Worm (Caenorhabditis elegans) whole organism, dauer: ENCODE results near the gene R193.1.

Source experiments
- unc-62 ChIP-seq: sonication (generic microtip); optimal IDR thresholded peaks from 2 replicates; lab custom pipeline; 2017; ENCODE audit warnings: missing biosample characterization, missing genetic modification reagents, missing genetic modification characterization

R193.1 gene

DNA sequence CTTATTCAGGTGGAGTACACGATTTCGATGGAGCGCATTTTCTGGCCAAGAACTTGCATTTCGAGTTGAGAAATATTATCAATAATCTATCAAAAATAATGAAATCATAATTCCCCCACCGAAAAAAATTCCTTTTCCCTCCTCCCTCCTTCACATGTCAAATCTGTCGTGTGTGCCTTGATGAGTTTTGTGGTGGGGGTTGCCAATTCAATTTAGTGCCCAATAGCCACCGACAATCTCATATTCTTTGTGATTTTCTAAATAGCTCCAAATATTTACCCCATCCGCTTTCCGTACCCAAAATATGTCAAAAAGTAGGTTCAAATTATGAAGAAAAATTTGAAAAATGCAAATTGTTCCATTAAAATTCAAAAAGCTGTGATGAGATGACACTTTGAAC, 7.3 kb downstream of the R193.1 start, which contains the start of gene tmc-1:
Gene tmc-1 (plus strand): TSS at position 189 of the 400 bp plus-strand sequence.
- no peak for TF ChIP-seq unc-62 (GFP tag; lab: Kevin White, UChicago)

- TF ChIP-seq unc-62 (GFP tag; lab: Kevin White, UChicago), result no peak
Measured at ce11 chrX:1167234-1167633, 12.5 kb downstream of the R193.1 start.

ce11 chrX:1171617-1172016, 16.9 kb downstream of the R193.1 start:
- TF ChIP-seq unc-62 (GFP tag; lab: Kevin White, UChicago), result no peak

ce11 chrX:1172024-1172423, 17.3 kb downstream of the R193.1 start:
- TF ChIP-seq unc-62 (GFP tag; lab: Kevin White, UChicago), result no peak

- no peak for TF ChIP-seq unc-62 (GFP tag; lab: Kevin White, UChicago)
Measured at ce11 chrX:1179984-1180383, 25.2 kb downstream of the R193.1 start, which contains the start of gene hot-8. Gene hot-8, plus strand, starts transcription at chrX:1180284.

- no peak for TF ChIP-seq unc-62 (GFP tag; lab: Kevin White, UChicago)
Measured at ce11 chrX:1181271-1181958, 26.7 kb downstream of the R193.1 start.

DNA sequence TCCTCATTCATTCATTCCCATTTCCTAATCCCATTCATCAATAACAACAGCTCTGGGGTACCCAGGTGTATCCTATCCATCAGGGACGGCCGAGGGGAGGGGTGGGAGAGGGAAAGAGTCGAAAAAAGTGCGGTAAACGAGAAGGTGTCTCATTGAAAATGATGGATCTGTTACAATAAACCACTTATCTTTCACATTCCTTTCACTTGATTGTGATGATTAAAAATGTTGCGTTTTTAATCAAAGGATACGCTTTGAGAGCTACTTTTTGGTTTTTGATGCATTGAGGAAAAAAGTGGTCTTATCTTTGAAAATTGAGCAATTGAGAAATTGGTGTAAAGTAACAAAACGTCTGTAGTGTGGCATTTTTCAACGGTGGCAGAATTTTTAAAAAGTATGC, 28.5 kb downstream of the R193.1 start:
- TF ChIP-seq unc-62 (GFP tag; lab: Kevin White, UChicago), result no peak

DNA sequence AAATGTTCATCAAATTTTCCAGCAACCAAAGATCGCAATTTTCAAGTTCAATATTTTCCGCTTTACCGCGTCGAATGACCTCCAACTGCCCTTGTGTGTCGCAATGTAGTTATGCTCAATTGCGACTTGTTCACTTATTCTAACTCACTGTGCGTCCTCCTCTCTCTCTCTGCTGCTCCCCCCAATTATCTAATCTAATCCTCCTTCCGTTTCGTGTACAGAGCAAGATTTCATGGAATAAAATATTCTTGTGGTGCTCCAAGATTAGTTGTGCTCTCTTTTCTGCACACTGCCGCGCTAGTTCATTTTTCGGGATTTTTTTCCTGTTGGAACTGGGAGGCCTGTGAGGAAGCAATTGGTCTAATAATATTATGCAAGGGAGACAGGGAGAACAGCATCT, 29.2 kb downstream of the R193.1 start:
- no peak for TF ChIP-seq unc-62 (GFP tag; lab: Kevin White, UChicago)

DNA sequence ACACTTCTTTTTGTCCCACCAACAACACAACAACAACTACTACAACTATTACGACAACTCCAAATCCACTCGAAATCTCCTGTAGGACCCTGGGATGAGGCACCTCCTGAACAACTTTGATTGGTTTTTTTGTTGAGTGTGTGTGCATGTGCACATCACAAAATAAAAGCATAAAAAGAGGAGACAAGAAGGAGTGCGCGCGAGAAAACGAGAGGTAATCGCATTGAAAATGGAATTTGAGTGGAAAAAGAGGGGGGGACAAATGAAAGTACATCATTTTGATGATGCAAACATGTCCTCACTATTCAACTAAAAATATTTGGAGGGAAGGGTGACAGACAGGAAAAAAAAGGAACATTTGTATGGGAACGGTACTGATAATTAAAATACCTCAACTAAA, 30.7 kb downstream of the R193.1 start:
- no peak for TF ChIP-seq unc-62 (GFP tag; lab: Kevin White, UChicago)

ce11 chrX:1191582-1191981, 36.8 kb downstream of the R193.1 start, which contains the start of gene T13G4.4:
Gene T13G4.4, minus strand, starts transcription at chrX:1191678.
- TF ChIP-seq unc-62 (GFP tag; lab: Kevin White, UChicago), result no peak

ce11 chrX:1192848-1193247, 38.1 kb downstream of the R193.1 start, which contains the start of gene T13G4.1:
Gene T13G4.1, plus strand, starts transcription at chrX:1193148.
- TF ChIP-seq unc-62 (GFP tag; lab: Kevin White, UChicago), result no peak

- TF ChIP-seq unc-62 (GFP tag; lab: Kevin White, UChicago), result no peak
Measured at ce11 chrX:1202638-1203037, 47.9 kb downstream of the R193.1 start.
